Worm (Caenorhabditis elegans) whole organism, L1 larva: Measurements from ENCODE around the gene F25G6.1.

Source experiments
- alr-1 ChIP-seq: fragments of 200-800 bp; sonication (Bioruptor generic); optimal IDR thresholded peaks from 2 replicates; lab custom pipeline; 2018; ENCODE audit warnings: borderline replicate concordance, mild to moderate bottlenecking, missing genetic modification characterization, missing compliant biosample characterization
- ama-1 ChIP-seq: fragments of 150-350 bp; optimal IDR thresholded peaks from 2 replicates; lab custom pipeline; 2014
- blmp-1 ChIP-seq: fragments of 150-350 bp; optimal IDR thresholded peaks from 2 replicates; lab custom pipeline; 2014; ENCODE audit warnings: missing biosample characterization, missing genetic modification characterization
- ceh-90 ChIP-seq: sonication (generic microtip); optimal IDR thresholded peaks from 2 replicates; lab custom pipeline; 2016; ENCODE audit warnings: missing genetic modification characterization, missing compliant biosample characterization
- dsc-1 ChIP-seq: sonication (generic microtip); optimal IDR thresholded peaks from 2 replicates; lab custom pipeline; 2016; ENCODE audit warnings: mild to moderate bottlenecking, missing genetic modification characterization, missing compliant biosample characterization
- efl-1 ChIP-seq, 4 experiments: fragments of 150-350 bp; optimal IDR thresholded peaks in 3 of 4; peaks in 1 of 4; 1 replicate in 1 of 4; 2 replicates in 3 of 4; lab custom pipeline; 2014; ENCODE audit warnings: missing biosample characterization in 2 of 4, missing genetic modification characterization in 2 of 4, missing genetic modification reagents in 2 of 4
- egl-13 ChIP-seq: sonication (generic microtip); optimal IDR thresholded peaks from 2 replicates; lab custom pipeline; 2016; ENCODE audit warnings: missing genotype, missing genetic modification reagents, missing genetic modification characterization, missing compliant biosample characterization
- egl-27 ChIP-seq, 2 experiments: fragments of 150-350 bp in 1 of 2; sonication (generic microtip); optimal IDR thresholded peaks; 3 replicates each; lab custom pipeline; 2017 to 2018; ENCODE audit warnings: missing biosample characterization in 2 of 2, missing genetic modification characterization in 2 of 2, missing genetic modification reagents in 2 of 2
- ets-5 ChIP-seq: fragments of 200-800 bp; sonication (Bioruptor generic); IDR thresholded peaks from 2 replicates; pipeline ENCODE4 v1.3.6; 2022; ENCODE audit warnings: missing genetic modification characterization, missing compliant biosample characterization
- fkh-8 ChIP-seq: sonication (generic microtip); optimal IDR thresholded peaks from 2 replicates; lab custom pipeline; 2016; ENCODE audit warnings: mild to moderate bottlenecking, missing genetic modification characterization, missing compliant biosample characterization
- grh-1 ChIP-seq: fragments of 200-800 bp; sonication (Bioruptor generic); IDR thresholded peaks from 2 replicates; pipeline ENCODE4 v1.3.6; 2022; ENCODE audit warnings: missing genetic modification reagents, missing genetic modification characterization, missing compliant biosample characterization
- lin-14 ChIP-seq: fragments of 200-800 bp; sonication (Bioruptor generic); optimal IDR thresholded peaks from 2 replicates; lab custom pipeline; 2018; ENCODE audit warnings: mild to moderate bottlenecking, missing genetic modification characterization, moderate library complexity, missing compliant biosample characterization
- nhr-71 ChIP-seq: sonication (generic microtip); optimal IDR thresholded peaks from 2 replicates; lab custom pipeline; 2016; ENCODE audit warnings: mild to moderate bottlenecking, missing genetic modification characterization, moderate library complexity, missing compliant biosample characterization
- nhr-84 ChIP-seq: sonication (generic microtip); optimal IDR thresholded peaks from 2 replicates; lab custom pipeline; 2017; ENCODE audit warnings: missing biosample characterization, missing genetic modification characterization
- nhr-85 ChIP-seq: sonication (generic microtip); peaks from one replicate; lab custom pipeline; 2016; ENCODE audit warnings: missing genetic modification characterization, inconsistent platforms, missing compliant biosample characterization
- snpc-4 ChIP-seq: fragments of 150-350 bp; optimal IDR thresholded peaks from 2 replicates; lab custom pipeline; 2014; ENCODE audit warnings: missing biosample characterization, missing genetic modification characterization
- snu-23 ChIP-seq: sonication (generic microtip); optimal IDR thresholded peaks from 2 replicates; lab custom pipeline; 2016; ENCODE audit warnings: missing genetic modification characterization, missing compliant biosample characterization
- unc-130 ChIP-seq: fragments of 150-350 bp; optimal IDR thresholded peaks from 2 replicates; lab custom pipeline; 2017; ENCODE audit warnings: missing biosample characterization, missing genetic modification characterization, inconsistent platforms
- unc-30 ChIP-seq: sonication (generic microtip); optimal IDR thresholded peaks from 2 replicates; lab custom pipeline; 2017; ENCODE audit warnings: missing biosample characterization, missing genetic modification characterization
- ztf-11 ChIP-seq, 2 experiments: sonication (generic microtip); optimal IDR thresholded peaks; 2 replicates each; lab custom pipeline; 2016 to 2017; ENCODE audit warnings: missing genetic modification characterization in 2 of 2, missing biosample characterization in 1 of 2, missing compliant biosample characterization in 1 of 2

Gene F25G6.1

DNA sequence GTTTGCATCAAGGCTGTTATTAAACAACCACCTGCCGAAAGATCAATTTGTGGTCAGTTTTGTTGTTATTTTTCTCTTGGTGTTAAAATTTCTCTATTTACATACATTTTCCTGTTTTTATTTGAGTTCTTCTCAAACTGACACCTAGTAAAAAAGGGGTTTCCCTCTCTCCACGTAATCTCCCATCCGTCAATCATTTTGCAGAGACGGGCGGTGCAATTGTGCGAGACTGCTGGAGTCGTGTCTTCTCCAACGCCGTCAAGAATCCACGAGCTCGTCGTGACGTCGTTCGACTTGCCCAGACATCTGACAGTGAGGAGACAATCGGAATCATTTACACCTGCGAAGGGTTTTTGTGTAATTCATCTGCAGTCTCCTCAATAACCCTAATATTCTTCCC lies 51.5 kb downstream of the F25G6.1 start:
- TF ChIP-seq egl-27 (tag; optimal IDR thresholded peaks at IDR 0.05; lab: Kevin White, UChicago) (no peak), egl-13 (tag; lab: Kevin White, UChicago) (peak; percentile 5), grh-1 (GFP tag; lab: Robert Waterston, UW) (no peak), unc-30 (tag; lab: Kevin White, UChicago) (no peak), ceh-90 (tag; lab: Kevin White, UChicago) (no peak), fkh-8 (tag; lab: Kevin White, UChicago) (peak; percentile 6), lin-14 (peak; percentile 26), nhr-71 (tag; lab: Kevin White, UChicago) (peak; percentile 25), snpc-4 (no peak), alr-1 (tag; lab: Kevin White, UChicago) (no peak), nhr-85 (peak; percentile 76)

DNA sequence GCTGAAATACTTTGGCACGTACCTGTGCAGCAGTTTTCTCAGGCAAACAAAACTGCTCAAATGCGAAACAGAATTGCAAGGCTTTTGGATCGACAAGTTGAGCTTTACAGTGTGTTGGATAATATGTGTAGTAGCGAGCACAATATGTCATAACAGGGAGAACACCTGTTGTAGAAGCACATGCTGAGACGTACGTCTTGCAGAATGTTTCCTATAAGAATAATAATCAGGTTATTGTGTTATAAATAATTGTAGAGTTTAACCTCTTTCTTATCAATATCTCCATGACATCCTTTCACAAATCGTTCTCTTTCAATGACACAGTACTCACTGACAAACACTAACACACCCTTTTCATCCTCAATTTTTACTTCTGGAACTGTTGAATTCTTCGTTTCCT lies 52.7 kb downstream of the F25G6.1 start:
- TF ChIP-seq snu-23, result no peak
- no peak for TF ChIP-seq ztf-11 (tag; optimal IDR thresholded peaks at IDR 0.05; lab: Kevin White, UChicago)
- no peak for TF ChIP-seq egl-27 (tag; optimal IDR thresholded peaks at IDR 0.05; lab: Kevin White, UChicago)
- no peak for TF ChIP-seq efl-1 (optimal IDR thresholded peaks at IDR 0.05; lab: Kevin White, UChicago)
- TF ChIP-seq efl-1 (GFP tag; optimal IDR thresholded peaks at IDR 0.05 in 1 of 2; lab: Kevin White, UChicago), result peak in 1 of 2 experiments; percentile 48
- no peak for TF ChIP-seq unc-130 (tag; lab: Kevin White, UChicago)
- TF ChIP-seq, all 84 proteins: peak for 1

DNA sequence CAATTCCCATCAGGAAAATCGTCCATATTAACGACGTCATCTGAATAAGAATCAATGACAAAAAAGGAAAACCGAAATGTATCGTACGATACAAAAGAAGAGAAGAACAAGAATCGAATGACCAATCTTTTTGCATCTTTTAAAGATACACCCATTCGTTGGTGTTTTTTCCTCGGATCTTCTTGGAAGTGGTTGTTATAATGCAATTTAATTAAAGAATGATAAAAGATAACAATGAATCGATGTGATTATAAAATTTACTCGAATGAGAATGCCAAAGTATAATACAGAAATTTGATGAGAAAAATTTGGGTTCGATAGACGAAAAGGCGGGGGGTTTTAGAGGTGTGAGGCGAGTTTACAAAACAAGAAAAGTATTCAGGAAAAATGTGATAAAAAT lies 54.2 kb downstream of the F25G6.1 start, which contains the start of gene F41E6.12:
Gene F41E6.12, minus strand, starts transcription at position 101 of the 400 bp plus-strand sequence.
- TF ChIP-seq efl-1 (optimal IDR thresholded peaks at IDR 0.05; lab: Kevin White, UChicago), result no peak
- peak in 1 of 2 experiments; percentile 37 for TF ChIP-seq efl-1 (GFP tag; optimal IDR thresholded peaks at IDR 0.05 in 1 of 2; lab: Kevin White, UChicago)
- TF ChIP-seq nhr-85, result peak; percentile 49
- no peak for TF ChIP-seq nhr-84
- no peak for TF ChIP-seq ets-5
- peak; percentile 50 for TF ChIP-seq ama-1
- TF ChIP-seq dsc-1 (tag; lab: Kevin White, UChicago), result no peak
- TF ChIP-seq blmp-1, result peak; percentile 21
